Worm (Caenorhabditis elegans): ENCODE results near the gene nspb-9.

Gene nspb-9

ce11 chrII:14588162-14588561 lies 7.5 kb downstream of the nspb-9 start, which contains the start of gene nspb-10:
nspb-10 (minus strand) TSS chrII:14588262.
- TF ChIP-seq flh-1 (GFP tag; optimal IDR thresholded peaks at IDR 0.05) (no peak), blmp-1 (tag; optimal IDR thresholded peaks at IDR 0.05) (no peak), nhr-12 (tag; optimal IDR thresholded peaks at IDR 0.05) (no peak), lin-13 (tag; optimal IDR thresholded peaks at IDR 0.05) (no peak), ztf-11 (tag; optimal IDR thresholded peaks at IDR 0.05) (no peak), cnd-1 (tag; optimal IDR thresholded peaks at IDR 0.05) (no peak), lsy-2 (tag; optimal IDR thresholded peaks at IDR 0.05) (no peak), zip-8 (tag; optimal IDR thresholded peaks at IDR 0.05) (no peak), nhr-2 (tag; optimal IDR thresholded peaks at IDR 0.05) (no peak)

DNA sequence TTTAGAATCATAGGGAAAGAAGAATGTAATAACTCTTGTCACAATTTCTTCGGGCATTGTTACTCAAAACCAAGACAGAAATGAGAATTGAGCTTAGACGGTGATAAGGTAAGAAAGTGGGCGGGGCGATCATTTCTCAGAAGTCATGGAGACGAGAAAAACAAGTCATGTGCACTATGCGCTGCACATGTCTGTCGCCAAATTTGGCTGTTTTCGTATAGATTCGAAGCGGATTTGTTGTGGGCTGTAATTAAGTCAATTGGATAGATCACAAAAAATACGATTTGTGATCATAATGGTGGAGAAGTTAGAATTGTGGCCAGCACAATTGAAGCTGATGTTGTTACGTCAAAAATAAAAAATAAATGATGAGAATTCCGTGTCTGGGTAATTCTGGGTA lies 11.0 kb downstream of the nspb-9 start, which contains the start of gene C01G12.7:
C01G12.7 (minus strand) TSS at position 195 of the 400 bp plus-strand sequence.
- no peak for TF ChIP-seq snpc-4 (tag; optimal IDR thresholded peaks at IDR 0.05)
- TF ChIP-seq lin-13 (tag; optimal IDR thresholded peaks at IDR 0.05) = no peak
- TF ChIP-seq blmp-1 (tag; optimal IDR thresholded peaks at IDR 0.05) = no peak

ce11 chrII:14592629-14593028 lies 12.0 kb downstream of the nspb-9 start:
- no peak for TF ChIP-seq zip-8 (tag; optimal IDR thresholded peaks at IDR 0.05)
- no peak for TF ChIP-seq sem-2 (GFP tag; optimal IDR thresholded peaks at IDR 0.05)
- TF ChIP-seq sptf-1 (tag; optimal IDR thresholded peaks at IDR 0.05) = no peak
- TF ChIP-seq lin-13 (tag; optimal IDR thresholded peaks at IDR 0.05) = no peak

DNA sequence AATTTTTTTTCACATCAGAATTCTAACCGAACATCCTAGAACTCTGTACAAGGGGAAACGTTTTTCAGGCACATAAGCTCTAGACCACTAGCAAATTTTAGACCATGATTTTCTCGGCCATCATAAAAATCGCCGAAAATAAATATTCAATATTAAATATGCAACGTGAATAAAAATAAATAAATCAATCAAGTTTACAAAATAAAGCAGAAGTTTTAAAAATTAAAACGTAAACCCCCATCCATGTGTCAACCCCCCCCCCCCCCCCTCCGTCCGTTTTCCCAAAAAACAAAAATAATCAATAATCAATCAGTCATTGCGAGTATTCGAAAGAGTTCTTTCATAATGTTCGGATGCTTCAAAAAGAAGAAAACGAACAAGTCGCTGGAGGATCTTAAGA lies 12.6 kb downstream of the nspb-9 start, which contains the start of gene catp-4:
catp-4 (plus strand) TSS at position 301 of the 400 bp plus-strand sequence.
- no peak for TF ChIP-seq ceh-39 (tag; optimal IDR thresholded peaks at IDR 0.05)
- no peak for TF ChIP-seq cnd-1 (tag; optimal IDR thresholded peaks at IDR 0.05)
- no peak for TF ChIP-seq nhr-76 (tag; optimal IDR thresholded peaks at IDR 0.05)
- no peak for TF ChIP-seq elt-3 (tag; optimal IDR thresholded peaks at IDR 0.05)
- no peak for TF ChIP-seq mab-5 (tag; optimal IDR thresholded peaks at IDR 0.05)
- no peak for TF ChIP-seq ham-2 (GFP tag; optimal IDR thresholded peaks at IDR 0.05)
- no peak for TF ChIP-seq nhr-28 (tag; optimal IDR thresholded peaks at IDR 0.05)
- no peak for TF ChIP-seq bed-3 (GFP tag; optimal IDR thresholded peaks at IDR 0.05)
- no peak for TF ChIP-seq flh-1 (GFP tag; optimal IDR thresholded peaks at IDR 0.05)
- TF ChIP-seq tbx-8 (GFP tag; optimal IDR thresholded peaks at IDR 0.05) = no peak

ce11 chrII:14597788-14598187 lies 17.1 kb downstream of the nspb-9 start:
- TF ChIP-seq elt-3 (tag; optimal IDR thresholded peaks at IDR 0.05) (peak; percentile 32), ceh-43 (GFP tag; optimal IDR thresholded peaks at IDR 0.05) (no peak)

ce11 chrII:14598367-14598766 lies 17.7 kb downstream of the nspb-9 start:
- TF ChIP-seq elt-1 (tag; optimal IDR thresholded peaks at IDR 0.05; ENCODE audit: borderline replicate concordance, insufficient read depth) (no peak), hlh-1 (tag; optimal IDR thresholded peaks at IDR 0.05) (peak; percentile 21), pha-4 (tag; optimal IDR thresholded peaks at IDR 0.05) (no peak), M03D4.4 (tag; optimal IDR thresholded peaks at IDR 0.05) (no peak)

DNA sequence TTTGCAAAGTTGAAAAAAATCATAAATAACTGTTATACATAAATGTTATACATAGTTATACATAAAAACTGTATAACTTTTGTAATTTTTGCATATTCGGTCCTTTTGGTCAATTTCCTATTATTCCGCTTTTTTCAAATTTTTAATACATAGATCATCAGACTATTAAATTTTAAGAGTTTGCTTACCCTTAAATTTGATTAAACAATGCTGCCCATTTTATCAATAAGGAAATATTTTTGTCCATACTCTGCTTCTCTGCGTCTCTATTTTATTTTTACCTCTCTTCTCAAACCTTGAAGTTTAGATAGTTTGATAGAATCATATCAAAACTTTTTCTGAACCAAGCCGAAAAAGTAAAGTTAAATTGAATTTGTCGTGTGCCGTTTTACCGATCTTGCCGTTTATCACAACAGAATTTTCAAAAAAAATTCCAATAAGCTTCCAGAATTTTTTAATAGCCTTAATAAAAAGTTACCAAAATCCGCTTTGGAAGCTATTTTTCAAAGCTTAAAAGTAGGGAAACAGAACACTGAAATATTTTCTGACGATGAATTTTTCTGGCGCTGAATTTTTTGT lies 18.7 kb downstream of the nspb-9 start:
- TF ChIP-seq sptf-1 (tag; optimal IDR thresholded peaks at IDR 0.05) (no peak), M03D4.4 (tag; optimal IDR thresholded peaks at IDR 0.05) (no peak), ceh-43 (GFP tag; optimal IDR thresholded peaks at IDR 0.05) (no peak), ces-1 (GFP tag; optimal IDR thresholded peaks at IDR 0.05) (no peak)
